Worm (Caenorhabditis elegans): ENCODE data around the gene ZC262.7.

- no peak for TF ChIP-seq him-1 (tag; optimal IDR thresholded peaks at IDR 0.05)
- TF ChIP-seq dao-5 (tag; optimal IDR thresholded peaks at IDR 0.05): no peak
- TF ChIP-seq W03F9.2 (tag; optimal IDR thresholded peaks at IDR 0.05): no peak
Measured at ce11 chrIII:8298216-8298920, 45.8 kb downstream of the ZC262.7 start.
